Worm (Caenorhabditis elegans) whole organism, early embryonic: Measurements from ENCODE around the gene F16G10.3.

Experiments
- B0310.2 ChIP-seq: sonication (generic microtip); optimal IDR thresholded peaks from 2 replicates; lab custom pipeline; 2016; ENCODE audit warnings: mild to moderate bottlenecking, missing genetic modification characterization, missing compliant biosample characterization
- ama-1 ChIP-seq: fragments of 150-350 bp; optimal IDR thresholded peaks from 2 replicates; lab custom pipeline; 2014
- hmg-4 ChIP-seq: fragments of 200-800 bp; sonication (Bioruptor generic); optimal IDR thresholded peaks from 2 replicates; lab custom pipeline; 2018; ENCODE audit warnings: mild to moderate bottlenecking, missing genetic modification characterization, missing compliant biosample characterization
- pes-1 ChIP-seq: fragments of 200-800 bp; sonication (Bioruptor generic); IDR thresholded peaks from 2 replicates; pipeline ENCODE4 v1.3.6; 2022; ENCODE audit warnings: missing genetic modification reagents, missing genetic modification characterization, missing compliant biosample characterization
- scrt-1 ChIP-seq: fragments of 200-800 bp; sonication (Bioruptor generic); IDR thresholded peaks from 2 replicates; pipeline ENCODE4 v1.3.6; 2022; ENCODE audit warnings: missing genetic modification characterization, missing compliant biosample characterization
- tbx-11 ChIP-seq: fragments of 200-800 bp; sonication (Bioruptor generic); IDR thresholded peaks from 2 replicates; pipeline ENCODE4 v1.3.6; 2022; ENCODE audit warnings: missing genetic modification characterization, missing compliant biosample characterization
- tra-4 ChIP-seq: sonication (generic microtip); optimal IDR thresholded peaks from 2 replicates; lab custom pipeline; 2017; ENCODE audit warnings: missing genetic modification characterization, missing compliant biosample characterization

DNA sequence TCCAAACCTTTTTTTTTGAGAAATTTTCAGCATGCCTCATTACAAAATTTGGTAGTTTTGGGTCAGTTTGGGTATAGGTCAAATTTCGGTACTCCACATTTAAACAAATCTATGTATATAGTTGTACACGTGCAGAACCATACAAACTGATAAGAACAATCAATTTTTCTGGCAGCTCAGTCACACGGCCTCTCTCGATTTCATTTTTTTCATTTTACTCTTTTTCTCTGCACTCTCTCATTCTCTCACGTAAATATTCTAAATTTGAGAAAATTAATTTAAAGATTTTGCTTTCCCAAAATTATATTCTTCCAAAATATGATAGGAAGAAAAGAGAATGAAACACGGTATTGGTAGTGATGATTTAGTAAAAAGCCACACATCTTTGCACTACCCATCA lies 49.0 kb downstream of the F16G10.3 start:
- TF ChIP-seq tra-4 (tag; lab: Kevin White, UChicago) (no peak), hmg-4 (no peak), ama-1 (lab: Kevin White, UChicago) (no peak), B0310.2 (no peak), pes-1 (GFP tag; lab: Robert Waterston, UW) (no peak), tbx-11 (GFP tag; lab: Robert Waterston, UW) (no peak), scrt-1 (GFP tag; lab: Robert Waterston, UW) (no peak)
